Fruit fly (Drosophila melanogaster) whole organism, adult: Measurements from ENCODE around the gene CG13984.

Experiments used
- CG12768 ChIP-seq: fragments of 200-800 bp; sonication (Bioruptor generic); optimal IDR thresholded peaks from 2 replicates; lab custom pipeline; 2017; ENCODE audit warnings: missing biosample characterization, missing genetic modification characterization, mild to moderate bottlenecking, moderate library complexity, missing genetic modification reagents
- CG14711 ChIP-seq: fragments of 200-800 bp; sonication (Bioruptor generic); optimal IDR thresholded peaks from 2 replicates; lab custom pipeline; 2018; ENCODE audit warnings: missing biosample characterization, mild to moderate bottlenecking, missing genetic modification characterization, moderate library complexity
- CG33017 ChIP-seq: fragments of 200-800 bp; sonication (Bioruptor generic); optimal IDR thresholded peaks from 2 replicates; lab custom pipeline; 2018; ENCODE audit warnings: missing biosample characterization, mild to moderate bottlenecking, missing genetic modification characterization, moderate library complexity
- CG5204 ChIP-seq: fragments of 200-800 bp; sonication (Bioruptor generic); optimal IDR thresholded peaks from 2 replicates; lab custom pipeline; 2016; ENCODE audit warnings: missing biosample characterization, missing genetic modification characterization
- CG7045 ChIP-seq: fragments of 200-800 bp; sonication (Bioruptor generic); optimal IDR thresholded peaks from 2 replicates; lab custom pipeline; 2017; ENCODE audit warnings: missing biosample characterization, mild to moderate bottlenecking, missing genetic modification characterization
- CG7101 ChIP-seq: fragments of 200-800 bp; sonication (Bioruptor generic); optimal IDR thresholded peaks from 2 replicates; lab custom pipeline; 2018; ENCODE audit warnings: missing biosample characterization, mild to moderate bottlenecking, missing genetic modification characterization, moderate library complexity
- Crg-1 ChIP-seq: fragments of 200-800 bp; sonication (Bioruptor generic); optimal IDR thresholded peaks from 2 replicates; lab custom pipeline; 2016; ENCODE audit warnings: missing biosample characterization, missing genetic modification characterization
- Mnt ChIP-seq: fragments of 200-800 bp; sonication (Bioruptor generic); optimal IDR thresholded peaks from 2 replicates; lab custom pipeline; 2016; ENCODE audit warnings: missing biosample characterization, mild to moderate bottlenecking, missing genetic modification characterization
- kay ChIP-seq: fragments of 200-800 bp; sonication (Bioruptor generic); peaks from one replicate; lab custom pipeline; 2016; ENCODE audit warnings: missing biosample characterization, missing genetic modification characterization, borderline replicate concordance
- ovo ChIP-seq: fragments of 200-800 bp; sonication (Bioruptor generic); optimal IDR thresholded peaks from 2 replicates; lab custom pipeline; 2016; ENCODE audit warnings: missing biosample characterization, missing genetic modification characterization
- pad ChIP-seq: fragments of 200-800 bp; sonication (Bioruptor generic); optimal IDR thresholded peaks from 3 replicates; lab custom pipeline; 2017; ENCODE audit warnings: missing biosample characterization, missing genetic modification characterization, mild to moderate bottlenecking, moderate library complexity, missing genetic modification reagents
- tj ChIP-seq: fragments of 200-800 bp; sonication (Bioruptor generic); optimal IDR thresholded peaks from 3 replicates; lab custom pipeline; 2017; ENCODE audit warnings: missing biosample characterization, mild to moderate bottlenecking, missing genetic modification characterization, moderate library complexity
- toe ChIP-seq: fragments of 200-800 bp; sonication (Bioruptor generic); optimal IDR thresholded peaks from 2 replicates; lab custom pipeline; 2016; ENCODE audit warnings: missing biosample characterization, missing genetic modification characterization

dm6 chr2L:6324386-6324744, 15.7 kb downstream of the CG13984 start:
- TF ChIP-seq ovo (GFP tag; lab: Kevin White, UChicago) (no peak), toe (GFP tag; lab: Kevin White, UChicago) (peak; percentile 70), Crg-1 (GFP tag; lab: Kevin White, UChicago) (peak; percentile 28), CG5204 (peak; percentile 64), CG7101 (tag; lab: Kevin White, UChicago) (peak; percentile 46), CG12768 (GFP tag; lab: Kevin White, UChicago) (peak; percentile 95), pad (GFP tag; lab: Kevin White, UChicago) (peak; percentile 63), tj (GFP tag; lab: Kevin White, UChicago) (peak; percentile 65), Mnt (GFP tag; lab: Kevin White, UChicago) (peak; percentile 62), CG33017 (tag; lab: Kevin White, UChicago) (peak; percentile 87), CG7045 (GFP tag; lab: Kevin White, UChicago) (peak; percentile 86), CG14711 (no peak), kay (GFP tag; lab: Kevin White, UChicago) (peak; percentile 99)
